Worm (Caenorhabditis elegans) whole organism, L4 larva: ENCODE measurements around the gene oac-24.

Source experiments
- F26F4.8 ChIP-seq: fragments of 200-800 bp; sonication (Bioruptor generic); conservative IDR thresholded peaks from 2 replicates; pipeline ENCODE4 v1.3.6; 2022; ENCODE audit warnings: missing genetic modification characterization, missing compliant biosample characterization
- R02D3.7 ChIP-seq: fragments of 150-350 bp; sonication (generic microtip); optimal IDR thresholded peaks from 3 replicates; lab custom pipeline; 2014; ENCODE audit warnings: missing biosample characterization, missing genetic modification characterization
- T20F7.1 ChIP-seq: fragments of 200-800 bp; sonication (Bioruptor generic); optimal IDR thresholded peaks from 2 replicates; lab custom pipeline; 2018; ENCODE audit warnings: mild to moderate bottlenecking, missing genetic modification characterization, missing compliant biosample characterization
- T26A8.4 ChIP-seq: fragments of 200-800 bp; sonication (Bioruptor generic); IDR thresholded peaks from 2 replicates; pipeline ENCODE4 v1.3.6; 2022; ENCODE audit warnings: missing genetic modification characterization, missing compliant biosample characterization
- Y48G9A.11 ChIP-seq: fragments of 200-800 bp; sonication (Bioruptor generic); IDR thresholded peaks from 2 replicates; pipeline ENCODE4 v1.3.6; 2022; ENCODE audit warnings: missing genetic modification reagents, missing genetic modification characterization, missing compliant biosample characterization
- Y75B8A.6 ChIP-seq: fragments of 200-800 bp; sonication (Bioruptor generic); IDR thresholded peaks from 2 replicates; pipeline ENCODE4 v1.3.6; 2022; ENCODE audit warnings: missing genetic modification reagents, missing genetic modification characterization, missing compliant biosample characterization
- ZK337.2 ChIP-seq: fragments of 200-800 bp; sonication (Bioruptor generic); IDR thresholded peaks from 2 replicates; pipeline ENCODE4 v1.3.6; 2022; ENCODE audit warnings: missing genetic modification reagents, missing genetic modification characterization, missing compliant biosample characterization
- ZK546.5 ChIP-seq, 2 experiments: sonication (generic microtip); optimal IDR thresholded peaks; 2 replicates each; lab custom pipeline; 2017; ENCODE audit warnings: missing biosample characterization in 2 of 2, missing genetic modification characterization in 2 of 2
- aly-2 ChIP-seq: sonication (generic microtip); optimal IDR thresholded peaks from 2 replicates; lab custom pipeline; 2018; ENCODE audit warnings: missing biosample characterization, missing genetic modification characterization
- ama-1 ChIP-seq: fragments of 150-350 bp; optimal IDR thresholded peaks from 2 replicates; lab custom pipeline; 2014; ENCODE audit warnings: inconsistent platforms, mixed read lengths
- attf-4 ChIP-seq: sonication (generic microtip); optimal IDR thresholded peaks from 3 replicates; lab custom pipeline; 2017; ENCODE audit warnings: missing biosample characterization, missing genetic modification characterization
- ceh-28 ChIP-seq: fragments of 150-350 bp; optimal IDR thresholded peaks from 2 replicates; lab custom pipeline; 2014; ENCODE audit warnings: missing biosample characterization, missing genetic modification reagents, missing genetic modification characterization
- ceh-44 ChIP-seq: fragments of 200-800 bp; sonication (Bioruptor generic); IDR thresholded peaks from 2 replicates; pipeline ENCODE4 v1.3.6; 2022; ENCODE audit warnings: missing genetic modification reagents, missing genetic modification characterization, missing compliant biosample characterization
- ceh-62 ChIP-seq: sonication (generic microtip); optimal IDR thresholded peaks from 2 replicates; lab custom pipeline; 2017; ENCODE audit warnings: missing biosample characterization, missing genetic modification characterization
- cey-2 ChIP-seq: sonication (generic microtip); optimal IDR thresholded peaks from 3 replicates; lab custom pipeline; 2017; ENCODE audit warnings: missing genetic modification characterization, mild to moderate bottlenecking, missing compliant biosample characterization, antibody characterized with exemption, borderline replicate concordance; ENCODE audit not compliant: insufficient read depth
- daf-16 ChIP-seq, 3 experiments: sonication (generic microtip); optimal IDR thresholded peaks; 2 replicates each; lab custom pipeline; 2016 to 2017; ENCODE audit warnings: missing genetic modification characterization in 3 of 3, missing genetic modification reagents in 3 of 3, mild to moderate bottlenecking in 2 of 3, missing compliant biosample characterization in 2 of 3, missing biosample characterization in 1 of 3, moderate library complexity in 1 of 3
- dpl-1 ChIP-seq: fragments of 150-350 bp; optimal IDR thresholded peaks from 2 replicates; lab custom pipeline; 2014; ENCODE audit warnings: missing biosample characterization, missing genetic modification reagents, missing genetic modification characterization
- fkh-10 ChIP-seq: fragments of 150-350 bp; optimal IDR thresholded peaks from 2 replicates; lab custom pipeline; 2014; ENCODE audit warnings: missing biosample characterization, missing genetic modification reagents, missing genetic modification characterization
- fos-1 ChIP-seq: fragments of 150-350 bp; optimal IDR thresholded peaks from 2 replicates; lab custom pipeline; 2014; ENCODE audit warnings: missing biosample characterization, missing genetic modification characterization
- hlh-30 ChIP-seq: sonication (generic microtip); optimal IDR thresholded peaks from 2 replicates; lab custom pipeline; 2017; ENCODE audit warnings: antibody characterized with exemption, mild to moderate bottlenecking, missing genetic modification characterization, missing compliant biosample characterization; ENCODE audit not compliant: insufficient read depth
- hmg-1.1 ChIP-seq: fragments of 200-800 bp; sonication (Bioruptor generic); IDR thresholded peaks from 2 replicates; pipeline ENCODE4 v1.3.6; 2022; ENCODE audit warnings: missing genetic modification reagents, missing genetic modification characterization, missing compliant biosample characterization
- lsy-2 ChIP-seq, 2 experiments: fragments of 150-350 bp in 1 of 2; sonication (generic microtip) in 1 of 2; optimal IDR thresholded peaks; 2 replicates each; lab custom pipeline; 2014 to 2017; ENCODE audit warnings: missing biosample characterization in 2 of 2, missing genetic modification characterization in 2 of 2
- mep-1 ChIP-seq: fragments of 150-350 bp; sonication (generic microtip); optimal IDR thresholded peaks from 3 replicates; lab custom pipeline; 2014; ENCODE audit warnings: missing biosample characterization, missing genetic modification characterization
- mes-2 ChIP-seq: sonication (generic microtip); optimal IDR thresholded peaks from 2 replicates; lab custom pipeline; 2016; ENCODE audit warnings: missing genotype, mild to moderate bottlenecking, missing genetic modification characterization, missing compliant biosample characterization; ENCODE audit not compliant: poor library complexity, severe bottlenecking
- mxl-2 ChIP-seq: fragments of 200-800 bp; sonication (Bioruptor generic); conservative IDR thresholded peaks from 2 replicates; pipeline ENCODE4 v1.3.6; 2022; ENCODE audit warnings: missing genetic modification reagents, missing genetic modification characterization, missing compliant biosample characterization
- nhr-102 ChIP-seq: sonication (generic microtip); optimal IDR thresholded peaks from 2 replicates; lab custom pipeline; 2016; ENCODE audit warnings: mild to moderate bottlenecking, missing genetic modification characterization, moderate library complexity, missing compliant biosample characterization
- nhr-25 ChIP-seq: sonication (generic microtip); optimal IDR thresholded peaks from 2 replicates; lab custom pipeline; 2017; ENCODE audit warnings: missing genetic modification characterization, mild to moderate bottlenecking, missing compliant biosample characterization, antibody characterized with exemption, moderate library complexity, borderline replicate concordance; ENCODE audit not compliant: insufficient read depth
- nhr-48 ChIP-seq: sonication (generic microtip); optimal IDR thresholded peaks from 2 replicates; lab custom pipeline; 2016; ENCODE audit warnings: mild to moderate bottlenecking, missing genetic modification characterization, missing compliant biosample characterization
- saeg-2 ChIP-seq: fragments of 200-800 bp; sonication (Bioruptor generic); IDR thresholded peaks from 2 replicates; pipeline ENCODE4 v1.3.6; 2022; ENCODE audit warnings: missing genetic modification reagents, missing genetic modification characterization, missing compliant biosample characterization
- sdz-12 ChIP-seq: fragments of 200-800 bp; sonication (Bioruptor generic); optimal IDR thresholded peaks from 2 replicates; lab custom pipeline; 2018; ENCODE audit warnings: mild to moderate bottlenecking, missing genetic modification characterization, missing compliant biosample characterization
- set-16 ChIP-seq: fragments of 200-800 bp; sonication (Bioruptor generic); IDR thresholded peaks from 2 replicates; pipeline ENCODE4 v1.3.6; 2022; ENCODE audit warnings: missing genetic modification reagents, missing genetic modification characterization, missing compliant biosample characterization
- skn-1 ChIP-seq: fragments of 150-350 bp; optimal IDR thresholded peaks from 2 replicates; lab custom pipeline; 2014; ENCODE audit warnings: missing biosample characterization, missing genetic modification characterization
- spr-3 ChIP-seq: fragments of 200-800 bp; sonication (Bioruptor generic); optimal IDR thresholded peaks from 2 replicates; lab custom pipeline; 2018; ENCODE audit warnings: mild to moderate bottlenecking, missing genetic modification characterization, missing compliant biosample characterization
- unc-62 ChIP-seq, 3 experiments: fragments of 150-350 bp in 1 of 3; sonication (generic microtip); optimal IDR thresholded peaks in 2 of 3; peaks in 1 of 3; 1 replicate in 1 of 3; 2 replicates in 2 of 3; lab custom pipeline; 2014 to 2017; ENCODE audit warnings: missing biosample characterization in 3 of 3, missing genetic modification characterization in 3 of 3, missing genetic modification reagents in 3 of 3, missing genotype in 1 of 3
- zfp-3 ChIP-seq: fragments of 200-800 bp; sonication (Bioruptor generic); conservative IDR thresholded peaks from 2 replicates; pipeline ENCODE4 v1.3.6; 2022; ENCODE audit warnings: missing genetic modification reagents, missing genetic modification characterization, missing compliant biosample characterization

Gene oac-24

ce11 chrV:4689234-4689633, 21.3 kb upstream of the oac-24 start, which contains the start of gene K03B4.1:
Gene K03B4.1, plus strand, starts transcription at chrV:4689330.
- TF ChIP-seq ceh-62: no peak
- TF ChIP-seq ama-1: peak; percentile 42
- no peak for TF ChIP-seq ceh-44 (GFP tag; lab: Robert Waterston, UW)
- no peak for TF ChIP-seq attf-4 (tag; lab: Kevin White, UChicago)
- TF ChIP-seq T26A8.4 (GFP tag; lab: Robert Waterston, UW): peak; percentile 30; the same call in 1 of the 2 replicates
- no peak for TF ChIP-seq F26F4.8 (GFP tag; lab: Robert Waterston, UW)
- TF ChIP-seq aly-2 (tag; lab: Kevin White, UChicago): no peak
- TF ChIP-seq spr-3: no peak
- TF ChIP-seq skn-1 (tag; lab: Kevin White, UChicago): no peak
- TF ChIP-seq nhr-102 (tag; lab: Kevin White, UChicago): peak; percentile 11
- TF ChIP-seq fkh-10 (GFP tag; lab: Kevin White, UChicago): no peak
- TF ChIP-seq lsy-2 (tag; optimal IDR thresholded peaks at IDR 0.05; lab: Kevin White, UChicago): peak in 1 of 2 experiments; percentile 14
- no peak for TF ChIP-seq cey-2 (tag; lab: Kevin White, UChicago)
- peak; percentile 72 for TF ChIP-seq sdz-12 (GFP tag; lab: Kevin White, UChicago)
- TF ChIP-seq nhr-25 (tag; lab: Kevin White, UChicago): no peak
- TF ChIP-seq R02D3.7 (tag; lab: Kevin White, UChicago): no peak
- TF ChIP-seq saeg-2 (GFP tag; lab: Robert Waterston, UW): 0 out of 2 replicates have a peak, but pooled peaks have one; percentile 30
- TF ChIP-seq daf-16 (GFP tag; optimal IDR thresholded peaks at IDR 0.05; lab: Kevin White, UChicago): no peak
- TF ChIP-seq daf-16 (tag; optimal IDR thresholded peaks at IDR 0.05; lab: Kevin White, UChicago): no peak

ce11 chrV:4691657-4692056, 18.9 kb upstream of the oac-24 start:
- TF ChIP-seq set-16 (GFP tag; lab: Robert Waterston, UW) (peak; percentile 70; the same call in 1 of the 2 replicates), zfp-3 (GFP tag; lab: Robert Waterston, UW) (no peak), unc-62 (GFP tag; optimal IDR thresholded peaks at IDR 0.05 in 1 of 2; lab: Kevin White, UChicago) (peak in 1 of 2 experiments; percentile 88), unc-62 (tag; optimal IDR thresholded peaks at IDR 0.05; lab: Kevin White, UChicago) (no peak)

ce11 chrV:4692382-4693281, 17.9 kb upstream of the oac-24 start, which contains the start of gene cpg-8:
Gene cpg-8, minus strand, starts transcription at chrV:4692432.
- TF ChIP-seq unc-62 (GFP tag; optimal IDR thresholded peaks at IDR 0.05 in 1 of 2; lab: Kevin White, UChicago) (peak in 1 of 2 experiments; percentile 4), unc-62 (tag; optimal IDR thresholded peaks at IDR 0.05; lab: Kevin White, UChicago) (no peak), ZK337.2 (GFP tag; lab: Robert Waterston, UW) (no peak), dpl-1 (GFP tag; lab: Kevin White, UChicago) (peak; percentile 12)
- TF ChIP-seq, all 104 proteins: peak for 2

- TF ChIP-seq hlh-30 (peak; percentile 11), ZK546.5 (tag; optimal IDR thresholded peaks at IDR 0.05; lab: Kevin White, UChicago) (no peak), daf-16 (GFP tag; optimal IDR thresholded peaks at IDR 0.05; lab: Kevin White, UChicago) (peak in 1 of 2 experiments; percentile 51), daf-16 (tag; optimal IDR thresholded peaks at IDR 0.05; lab: Kevin White, UChicago) (no peak), fos-1 (tag; lab: Kevin White, UChicago) (no peak), mes-2 (tag; lab: Kevin White, UChicago) (no peak), mep-1 (tag; lab: Kevin White, UChicago) (no peak), zfp-3 (GFP tag; lab: Robert Waterston, UW) (no peak), ama-1 (no peak), T20F7.1 (GFP tag; lab: Kevin White, UChicago) (no peak), unc-62 (GFP tag; optimal IDR thresholded peaks at IDR 0.05 in 1 of 2; lab: Kevin White, UChicago) (peak in 1 of 2 experiments; percentile 79), unc-62 (tag; optimal IDR thresholded peaks at IDR 0.05; lab: Kevin White, UChicago) (no peak), mxl-2 (GFP tag; lab: Robert Waterston, UW) (no peak), Y48G9A.11 (GFP tag; lab: Robert Waterston, UW) (no peak), nhr-48 (tag; lab: Kevin White, UChicago) (no peak), hmg-1.1 (GFP tag; lab: Robert Waterston, UW) (no peak), ceh-44 (GFP tag; lab: Robert Waterston, UW) (no peak), Y75B8A.6 (GFP tag; lab: Robert Waterston, UW) (no peak), ceh-28 (tag; lab: Kevin White, UChicago) (no peak), spr-3 (no peak)
These were observed 17.3 kb upstream of the oac-24 start for ce11 chrV:4693282-4693588.
